Fruit fly (Drosophila melanogaster) whole organism, embryonic: ENCODE data around the gene CG11699.

Source experiments
- C15 ChIP-seq: fragments of 200-800 bp; sonication (Bioruptor generic); IDR thresholded peaks from 3 replicates; pipeline ENCODE4 v1.3.6; 2022; ENCODE audit warnings: missing biosample characterization, missing genetic modification characterization
- CG10321 ChIP-seq: fragments of 200-800 bp; sonication (Bioruptor generic); IDR thresholded peaks from 2 replicates; pipeline ENCODE4 v1.3.6; 2022; ENCODE audit warnings: missing biosample characterization, missing genetic modification characterization
- CG10959 ChIP-seq: fragments of 200-800 bp; sonication (Bioruptor generic); IDR thresholded peaks from 2 replicates; pipeline ENCODE4 v1.3.6; 2022; ENCODE audit warnings: missing biosample characterization, missing genetic modification characterization
- CG13296 ChIP-seq: fragments of 200-800 bp; sonication (Bioruptor generic); optimal IDR thresholded peaks from 3 replicates; lab custom pipeline; 2018; ENCODE audit warnings: missing biosample characterization, mild to moderate bottlenecking, missing genetic modification characterization
- CG13775 ChIP-seq: fragments of 200-800 bp; sonication (Bioruptor generic); optimal IDR thresholded peaks from 3 replicates; lab custom pipeline; 2017; ENCODE audit warnings: missing biosample characterization, mild to moderate bottlenecking, missing genetic modification characterization
- CG14441 ChIP-seq: fragments of 200-800 bp; sonication (Bioruptor generic); IDR thresholded peaks from 2 replicates; pipeline ENCODE4 v1.3.6; 2022; ENCODE audit warnings: missing biosample characterization, missing genetic modification characterization
- CG15269 ChIP-seq: fragments of 200-800 bp; sonication (Bioruptor generic); optimal IDR thresholded peaks from 2 replicates; lab custom pipeline; 2018; ENCODE audit warnings: missing biosample characterization, mild to moderate bottlenecking, missing genetic modification characterization, moderate library complexity
- CG1529 ChIP-seq: fragments of 200-800 bp; sonication (Bioruptor generic); optimal IDR thresholded peaks from 3 replicates; lab custom pipeline; 2018; ENCODE audit warnings: missing biosample characterization, missing genetic modification characterization
- CG15601 ChIP-seq: fragments of 200-800 bp; sonication (Bioruptor generic); optimal IDR thresholded peaks from 3 replicates; lab custom pipeline; 2019; ENCODE audit warnings: missing biosample characterization, mild to moderate bottlenecking, missing genetic modification characterization, moderate library complexity
- CG17359 ChIP-seq: fragments of 200-800 bp; sonication (Bioruptor generic); optimal IDR thresholded peaks from 3 replicates; lab custom pipeline; 2018; ENCODE audit warnings: missing biosample characterization, mild to moderate bottlenecking, missing genetic modification characterization, moderate library complexity
- CG17612 ChIP-seq: fragments of 200-800 bp; sonication (Bioruptor generic); IDR thresholded peaks from 2 replicates; pipeline ENCODE4 v1.3.6; 2022; ENCODE audit warnings: missing biosample characterization, missing genetic modification characterization
- CG2202 ChIP-seq: fragments of 200-800 bp; sonication (Bioruptor generic); optimal IDR thresholded peaks from 2 replicates; lab custom pipeline; 2018; ENCODE audit warnings: missing biosample characterization, mild to moderate bottlenecking, missing genetic modification characterization
- CG31224 ChIP-seq: fragments of 200-800 bp; sonication (Bioruptor generic); IDR thresholded peaks from 2 replicates; pipeline ENCODE4 v1.3.6; 2022; ENCODE audit warnings: missing biosample characterization, missing genetic modification characterization
- CG33557 ChIP-seq: fragments of 200-800 bp; sonication (Bioruptor generic); optimal IDR thresholded peaks from 2 replicates; lab custom pipeline; 2019; ENCODE audit warnings: missing biosample characterization, mild to moderate bottlenecking, missing genetic modification characterization, moderate library complexity
- CG3726 ChIP-seq: fragments of 200-800 bp; sonication (Bioruptor generic); IDR thresholded peaks from 3 replicates; pipeline ENCODE4, ENCODE4 v1.3.6; 2022; ENCODE audit warnings: missing biosample characterization, missing genetic modification characterization
- CG4404 ChIP-seq: fragments of 200-800 bp; sonication (Bioruptor generic); IDR thresholded peaks from 2 replicates; pipeline ENCODE4 v1.3.6; 2022; ENCODE audit warnings: missing biosample characterization, missing genetic modification characterization
- CG4424 ChIP-seq: fragments of 200-800 bp; sonication (Bioruptor generic); optimal IDR thresholded peaks from 3 replicates; lab custom pipeline; 2016; ENCODE audit warnings: missing biosample characterization, missing genetic modification characterization
- CG6689 ChIP-seq: fragments of 200-800 bp; sonication (Bioruptor generic); IDR thresholded peaks from 2 replicates; pipeline ENCODE4 v1.3.6; 2022; ENCODE audit warnings: missing biosample characterization, missing genetic modification characterization
- CG7786 ChIP-seq: fragments of 200-800 bp; sonication (Bioruptor generic); optimal IDR thresholded peaks from 2 replicates; lab custom pipeline; 2016; ENCODE audit warnings: missing biosample characterization, missing genetic modification characterization
- CG7839 ChIP-seq: fragments of 200-800 bp; sonication (Bioruptor generic); optimal IDR thresholded peaks from 3 replicates; lab custom pipeline; 2018; ENCODE audit warnings: missing biosample characterization, mild to moderate bottlenecking, missing genetic modification characterization, moderate library complexity
- CrebB ChIP-seq: fragments of 200-800 bp; sonication (Bioruptor generic); optimal IDR thresholded peaks from 3 replicates; lab custom pipeline; 2018; ENCODE audit warnings: missing biosample characterization, mild to moderate bottlenecking, missing genetic modification characterization
- D ChIP-seq, 2 experiments: fragments of 200-800 bp in 1 of 2; fragments of >200 bp in 1 of 2; sonication (Bioruptor generic) in 1 of 2; optimal IDR thresholded peaks; 2 replicates in 1 of 2; 3 replicates in 1 of 2; lab custom pipeline; 2017; ENCODE audit warnings: mild to moderate bottlenecking in 1 of 2, missing biosample characterization in 1 of 2, missing genetic modification characterization in 1 of 2, missing genetic modification reagents in 1 of 2
- Dbx ChIP-seq: fragments of 200-800 bp; sonication (Bioruptor generic); IDR thresholded peaks from 3 replicates; pipeline ENCODE4 v1.3.6; 2022; ENCODE audit warnings: missing biosample characterization, missing genetic modification characterization
- Fer3 ChIP-seq: fragments of 200-800 bp; sonication (Bioruptor generic); optimal IDR thresholded peaks from 2 replicates; lab custom pipeline; 2018; ENCODE audit warnings: missing biosample characterization, mild to moderate bottlenecking, missing genetic modification characterization, moderate library complexity
- H2.0 ChIP-seq: fragments of 200-800 bp; sonication (Bioruptor generic); IDR thresholded peaks from 2 replicates; pipeline ENCODE4 v1.3.6; 2022; ENCODE audit warnings: missing biosample characterization, missing genetic modification characterization
- Hr51 ChIP-seq, 2 experiments: fragments of 200-800 bp; sonication (Bioruptor generic); optimal IDR thresholded peaks; 2 replicates in 1 of 2; 3 replicates in 1 of 2; lab custom pipeline; 2016 to 2018; ENCODE audit warnings: missing biosample characterization in 2 of 2, missing genetic modification characterization in 2 of 2, mild to moderate bottlenecking in 1 of 2, moderate library complexity in 1 of 2
- Hr78 ChIP-seq, 2 experiments: fragments of 200-800 bp in 1 of 2; fragments of >200 bp in 1 of 2; sonication (Bioruptor generic) in 1 of 2; optimal IDR thresholded peaks; 2 replicates each; lab custom pipeline; 2017 to 2019; ENCODE audit warnings: missing biosample characterization in 2 of 2, missing genetic modification characterization in 2 of 2, mild to moderate bottlenecking in 1 of 2, moderate library complexity in 1 of 2
- NFAT ChIP-seq: fragments of 200-800 bp; sonication (Bioruptor generic); IDR thresholded peaks from 2 replicates; pipeline ENCODE4 v1.3.6; 2022; ENCODE audit warnings: missing biosample characterization, missing genetic modification characterization
- Rx ChIP-seq: fragments of 200-800 bp; sonication (Bioruptor generic); IDR thresholded peaks from 2 replicates; pipeline ENCODE4 v1.3.6; 2022; ENCODE audit warnings: missing biosample characterization, missing genetic modification characterization
- Vsx1 ChIP-seq: fragments of 200-800 bp; sonication (Bioruptor generic); optimal IDR thresholded peaks from 2 replicates; lab custom pipeline; 2017; ENCODE audit warnings: missing biosample characterization, mild to moderate bottlenecking, missing genetic modification characterization, missing genetic modification reagents
- ato ChIP-seq: fragments of 200-800 bp; sonication (Bioruptor generic); IDR thresholded peaks from 2 replicates; pipeline ENCODE4 v1.3.6; 2022; ENCODE audit warnings: missing biosample characterization, missing genetic modification characterization; ENCODE audit not compliant: partially characterized antibody
- bab2 ChIP-seq: fragments of 200-800 bp; sonication (Bioruptor generic); optimal IDR thresholded peaks from 2 replicates; lab custom pipeline; 2016; ENCODE audit warnings: missing biosample characterization, missing genetic modification characterization
- bbx ChIP-seq: fragments of 200-800 bp; sonication (Bioruptor generic); IDR thresholded peaks from 2 replicates; pipeline ENCODE4 v1.3.6; 2022; ENCODE audit warnings: missing biosample characterization, missing genetic modification characterization; ENCODE audit not compliant: partially characterized antibody
- crol ChIP-seq: fragments of 200-800 bp; sonication (Bioruptor generic); IDR thresholded peaks from 2 replicates; pipeline ENCODE4 v1.3.6; 2022; ENCODE audit warnings: missing biosample characterization, missing genetic modification characterization
- eve ChIP-seq, 2 experiments: fragments of >200 bp; optimal IDR thresholded peaks; 2 replicates each; lab custom pipeline; 2017; ENCODE audit warnings: missing biosample characterization in 2 of 2, missing genetic modification characterization in 2 of 2
- fru ChIP-seq: fragments of >200 bp; optimal IDR thresholded peaks from 2 replicates; lab custom pipeline; 2017
- grn ChIP-seq: fragments of 200-800 bp; sonication (Bioruptor generic); optimal IDR thresholded peaks from 3 replicates; lab custom pipeline; 2017; ENCODE audit warnings: missing biosample characterization, missing genetic modification characterization
- jigr1 ChIP-seq: fragments of 200-800 bp; sonication (Bioruptor generic); IDR thresholded peaks from 3 replicates; pipeline ENCODE4 v1.3.6; 2022; ENCODE audit warnings: missing biosample characterization, missing genetic modification characterization
- ken ChIP-seq: fragments of 200-800 bp; sonication (Bioruptor generic); IDR thresholded peaks from 3 replicates; pipeline ENCODE4 v1.3.6; 2022; ENCODE audit warnings: missing biosample characterization, missing genetic modification characterization
- mld ChIP-seq: fragments of 200-800 bp; sonication (Bioruptor generic); IDR thresholded peaks from 3 replicates; pipeline ENCODE4 v1.3.6; 2022; ENCODE audit warnings: missing biosample characterization, missing genetic modification characterization; ENCODE audit not compliant: partially characterized antibody
- nau ChIP-seq: fragments of 200-800 bp; sonication (Bioruptor generic); optimal IDR thresholded peaks from 3 replicates; lab custom pipeline; 2017; ENCODE audit warnings: missing biosample characterization, mild to moderate bottlenecking, missing genetic modification characterization, missing genetic modification reagents
- prd ChIP-seq, 3 experiments: fragments of >200 bp in 2 of 3; fragments of 200-800 bp in 1 of 3; sonication (Bioruptor generic) in 1 of 3; optimal IDR thresholded peaks in 2 of 3; IDR thresholded peaks in 1 of 3; 2 replicates in 2 of 3; 3 replicates in 1 of 3; pipeline versions ENCODE4 v1.3.6 to Lab custom; 2017 to 2022; ENCODE audit warnings: missing biosample characterization in 1 of 3, missing genetic modification characterization in 1 of 3
- pros ChIP-seq: fragments of 200-800 bp; sonication (Bioruptor generic); optimal IDR thresholded peaks from 3 replicates; lab custom pipeline; 2019; ENCODE audit warnings: missing biosample characterization, mild to moderate bottlenecking, missing genetic modification characterization, moderate library complexity
- psq ChIP-seq: fragments of 200-800 bp; sonication (Bioruptor generic); optimal IDR thresholded peaks from 2 replicates; lab custom pipeline; 2017; ENCODE audit warnings: missing biosample characterization, missing genetic modification characterization
- schlank ChIP-seq: fragments of 200-800 bp; sonication (Bioruptor generic); optimal IDR thresholded peaks from 2 replicates; lab custom pipeline; 2018; ENCODE audit warnings: missing biosample characterization, mild to moderate bottlenecking, missing genetic modification characterization
- toy ChIP-seq: fragments of 200-800 bp; sonication (Bioruptor generic); IDR thresholded peaks from 2 replicates; pipeline ENCODE4 v1.3.6; 2022; ENCODE audit warnings: missing biosample characterization, missing genetic modification characterization
- z ChIP-seq: fragments of 200-800 bp; sonication (Bioruptor generic); IDR thresholded peaks from 3 replicates; pipeline ENCODE4 v1.3.6; 2022; ENCODE audit warnings: missing biosample characterization, missing genetic modification characterization
- zen2 ChIP-seq: fragments of 200-800 bp; sonication (Bioruptor generic); IDR thresholded peaks from 3 replicates; pipeline ENCODE4 v1.3.6; 2022; ENCODE audit warnings: missing biosample characterization, missing genetic modification characterization; ENCODE audit not compliant: partially characterized antibody

The CG11699 gene

DNA sequence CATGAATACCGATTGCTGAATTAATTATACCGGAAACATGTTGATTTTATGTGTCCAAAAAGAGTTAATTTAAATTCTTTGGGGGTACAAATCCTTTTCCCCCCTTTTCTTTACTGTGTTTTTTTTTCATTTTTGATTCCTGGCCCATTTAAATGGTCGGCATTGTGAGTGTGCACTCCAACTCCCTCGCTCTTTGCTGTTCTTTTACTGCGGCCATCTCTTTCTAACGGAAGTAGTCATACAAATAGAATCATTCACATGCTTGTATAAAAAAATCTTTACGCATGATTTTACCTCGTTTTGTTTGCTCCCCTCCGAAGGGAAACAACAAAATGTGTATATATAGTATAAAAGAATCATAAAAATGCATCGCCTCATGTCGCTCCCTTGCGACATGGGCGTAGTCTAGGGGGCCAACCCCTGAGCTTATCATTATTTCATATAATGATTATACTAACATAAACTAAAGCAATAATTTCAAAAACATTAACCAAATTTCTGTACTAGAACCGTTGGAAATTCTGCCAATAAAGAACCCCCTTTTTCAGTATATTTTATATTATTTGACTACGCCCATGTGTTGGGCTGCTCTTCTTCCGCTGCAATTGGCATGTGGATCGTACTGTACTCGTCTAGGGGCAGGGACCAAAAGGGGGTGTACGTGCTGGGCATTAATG lies 42.3 kb upstream of the CG11699 start (continued):
- TF ChIP-seq zen2 (no peak), C15 (GFP tag; lab: Robert Waterston, UW) (no peak), CG2202 (tag; lab: Kevin White, UChicago) (peak; percentile 86), CG13296 (GFP tag; lab: Kevin White, UChicago) (peak; percentile 19), CG3726 (GFP tag; lab: Robert Waterston, UW) (peak; percentile 77; the same call in 2 of the 3 replicates), toy (0 out of 2 replicates have a peak, but pooled peaks have one; percentile 29), Dbx (GFP tag; lab: Robert Waterston, UW) (no peak), D (optimal IDR thresholded peaks at IDR 0.05; lab: Kevin White, UChicago) (no peak), D (GFP tag; optimal IDR thresholded peaks at IDR 0.05; lab: Kevin White, UChicago) (peak; percentile 90), CG7786 (GFP tag; lab: Kevin White, UChicago) (no peak), jigr1 (GFP tag; lab: Robert Waterston, UW) (0 out of 3 replicates have a peak, but pooled peaks have one; percentile 26), fru (lab: Kevin White, UChicago) (no peak), eve (GFP tag; optimal IDR thresholded peaks at IDR 0.05; lab: Kevin White, UChicago) (peak in 1 of 2 experiments; percentile 87), Hr78 (GFP tag; optimal IDR thresholded peaks at IDR 0.05; lab: Kevin White, UChicago) (peak in 1 of 2 experiments; percentile 60), z (GFP tag; lab: Robert Waterston, UW) (0 out of 3 replicates have a peak, but pooled peaks have one; percentile 30), CG7839 (tag; lab: Kevin White, UChicago) (peak; percentile 87), ato (GFP tag; lab: Robert Waterston, UW) (no peak), crol (GFP tag; lab: Robert Waterston, UW) (no peak), CG15601 (tag; lab: Kevin White, UChicago) (peak; percentile 91), CG4424 (peak; percentile 80), CG14441 (GFP tag; lab: Robert Waterston, UW) (peak; percentile 56), CG17612 (GFP tag; lab: Robert Waterston, UW) (peak; percentile 39; the same call in 1 of the 2 replicates), CG10321 (GFP tag; lab: Robert Waterston, UW) (0 out of 2 replicates have a peak, but pooled peaks have one; percentile 12), CG1529 (GFP tag; lab: Kevin White, UChicago) (peak; percentile 87), grn (peak; percentile 0), H2.0 (GFP tag; lab: Robert Waterston, UW) (peak; percentile 65), CG15269 (tag; lab: Kevin White, UChicago) (peak; percentile 66), CG6689 (GFP tag; lab: Robert Waterston, UW) (peak; percentile 80), schlank (tag; lab: Kevin White, UChicago) (no peak), NFAT (GFP tag; lab: Robert Waterston, UW) (no peak), CG17359 (tag; lab: Kevin White, UChicago) (peak; percentile 79), mld (GFP tag; lab: Robert Waterston, UW) (no peak), ken (GFP tag; lab: Robert Waterston, UW) (peak; percentile 76; the same call in 2 of the 3 replicates), CG13775 (GFP tag; lab: Kevin White, UChicago) (peak; percentile 53), CG31224 (GFP tag; lab: Robert Waterston, UW) (0 out of 2 replicates have a peak, but pooled peaks have one; percentile 25), Fer3 (peak; percentile 54), bab2 (peak; percentile 56), CG10959 (peak; percentile 79), psq (no peak), prd (optimal IDR thresholded peaks at IDR 0.05; lab: Kevin White, UChicago) (no peak), prd (GFP tag; IDR thresholded peaks at IDR 0.05; lab: Robert Waterston, UW) (peak; percentile 86), CrebB (tag; lab: Kevin White, UChicago) (peak; percentile 54), Rx (GFP tag; lab: Robert Waterston, UW) (peak; percentile 39; the same call in 1 of the 2 replicates), CG33557 (GFP tag; lab: Kevin White, UChicago) (peak; percentile 92), Vsx1 (no peak), CG4404 (GFP tag; lab: Robert Waterston, UW) (peak; percentile 62), pros (peak; percentile 26), bbx (no peak), nau (GFP tag; lab: Kevin White, UChicago) (peak; percentile 22), Hr51 (GFP tag; optimal IDR thresholded peaks at IDR 0.05; lab: Kevin White, UChicago) (peak; percentile 9 to 66)
